Fruit fly (Drosophila melanogaster) whole organism, wandering third instar larva: ENCODE measurements around the gene CG31087.
A peak's percentile ranks its signal among the peaks of the same experiment; 100 is the strongest.

Experiments used
- Abd-B ChIP-seq: fragments of >200 bp; optimal IDR thresholded peaks from 2 replicates; lab custom pipeline; 2017; ENCODE audit warnings: missing biosample characterization, missing genetic modification characterization
- CG32264 ChIP-seq: fragments of 200-800 bp; sonication (Bioruptor generic); optimal IDR thresholded peaks from 2 replicates; lab custom pipeline; 2016; ENCODE audit warnings: missing biosample characterization, missing genetic modification characterization
- CrebA ChIP-seq: fragments of 200-800 bp; sonication (Bioruptor generic); optimal IDR thresholded peaks from 2 replicates; lab custom pipeline; 2016; ENCODE audit warnings: missing biosample characterization, mild to moderate bottlenecking, missing genetic modification characterization, borderline replicate concordance
- Dfd ChIP-seq: fragments of >200 bp; optimal IDR thresholded peaks from 2 replicates; lab custom pipeline; 2017; ENCODE audit warnings: missing biosample characterization, missing genetic modification characterization
- Dif ChIP-seq: fragments of 200-275, 200-300 bp; sonication (Bioruptor generic); optimal IDR thresholded peaks from 2 replicates; lab custom pipeline; 2018; ENCODE audit warnings: missing biosample characterization, missing genetic modification characterization; ENCODE audit not compliant: partially characterized antibody
- GATAd ChIP-seq: sonication (Bioruptor generic); optimal IDR thresholded peaks from 2 replicates; lab custom pipeline; 2016; ENCODE audit warnings: missing biosample characterization, missing genetic modification characterization
- HLH106 ChIP-seq: fragments of 200-800 bp; optimal IDR thresholded peaks from 3 replicates; lab custom pipeline; 2019; ENCODE audit warnings: missing biosample characterization, mild to moderate bottlenecking, missing genetic modification characterization, moderate library complexity
- Hnf4 ChIP-seq: fragments of 200-800 bp; sonication (Bioruptor generic); optimal IDR thresholded peaks from 2 replicates; lab custom pipeline; 2016; ENCODE audit warnings: missing biosample characterization, mild to moderate bottlenecking, missing genetic modification characterization
- Hr78 ChIP-seq: fragments of >200 bp; optimal IDR thresholded peaks from 2 replicates; lab custom pipeline; 2017; ENCODE audit warnings: missing biosample characterization, missing genetic modification characterization
- Hr83 ChIP-seq: fragments of 200-300 bp; sonication (Bioruptor generic); optimal IDR thresholded peaks from 2 replicates; lab custom pipeline; 2016; ENCODE audit warnings: missing biosample characterization, mild to moderate bottlenecking, missing genetic modification characterization, moderate library complexity; ENCODE audit not compliant: poor library complexity, severe bottlenecking
- Jra ChIP-seq: sonication (Bioruptor generic); optimal IDR thresholded peaks from 2 replicates; lab custom pipeline; 2016; ENCODE audit warnings: missing biosample characterization, missing genetic modification characterization
- Mio ChIP-seq: sonication (Bioruptor generic); optimal IDR thresholded peaks from 2 replicates; lab custom pipeline; 2016; ENCODE audit warnings: missing biosample characterization, missing genetic modification characterization
- Myc ChIP-seq: fragments of >200 bp; optimal IDR thresholded peaks from 2 replicates; lab custom pipeline; 2017
- N ChIP-seq: fragments of >200 bp; optimal IDR thresholded peaks from 2 replicates; lab custom pipeline; 2018; ENCODE audit warnings: missing biosample characterization, missing external identifiers, missing genetic modification characterization
- OdsH ChIP-seq: fragments of 200-800 bp; sonication (Bioruptor generic); optimal IDR thresholded peaks from 2 replicates; lab custom pipeline; 2016; ENCODE audit warnings: missing biosample characterization, mild to moderate bottlenecking, missing genetic modification characterization
- Rel ChIP-seq, 2 experiments: fragments of 200-800 bp; sonication (Bioruptor generic) in 1 of 2; optimal IDR thresholded peaks; 2 replicates in 1 of 2; 3 replicates in 1 of 2; lab custom pipeline; 2016 to 2019; ENCODE audit warnings: mild to moderate bottlenecking in 2 of 2, missing biosample characterization in 2 of 2, missing genetic modification characterization in 2 of 2, moderate library complexity in 1 of 2
- Sp1 ChIP-seq: fragments of 200-800 bp; sonication (Bioruptor generic); optimal IDR thresholded peaks from 3 replicates; lab custom pipeline; 2019; ENCODE audit warnings: missing biosample characterization, mild to moderate bottlenecking, missing genetic modification characterization, moderate library complexity
- Vsx2 ChIP-seq: fragments of 200-300, 225-300 bp; sonication (Bioruptor generic); optimal IDR thresholded peaks from 2 replicates; lab custom pipeline; 2018; ENCODE audit warnings: missing biosample characterization, missing genetic modification characterization; ENCODE audit not compliant: partially characterized antibody
- br ChIP-seq: fragments of 200-800 bp; sonication (Bioruptor generic); optimal IDR thresholded peaks from 2 replicates; lab custom pipeline; 2016; ENCODE audit warnings: missing biosample characterization, missing genetic modification characterization
- brk ChIP-seq: fragments of 200-800 bp; sonication (Bioruptor generic); optimal IDR thresholded peaks from 2 replicates; lab custom pipeline; 2016; ENCODE audit warnings: missing biosample characterization, mild to moderate bottlenecking, missing genetic modification characterization
- dl ChIP-seq, 2 experiments: fragments of 175-275, 200-275 bp in 1 of 2; fragments of 200-275 bp in 1 of 2; sonication (Bioruptor generic); optimal IDR thresholded peaks; lab custom pipeline; 2018; ENCODE audit warnings: mild to moderate bottlenecking in 2 of 2, missing biosample characterization in 2 of 2, missing genetic modification characterization in 2 of 2, moderate library complexity in 2 of 2; ENCODE audit not compliant: partially characterized antibody in 2 of 2, insufficient read depth in 1 of 2
- dmrt93B ChIP-seq: fragments of 200-800 bp; sonication (Bioruptor generic); optimal IDR thresholded peaks from 2 replicates; lab custom pipeline; 2018; ENCODE audit warnings: missing biosample characterization, mild to moderate bottlenecking, missing genetic modification characterization
- dsf ChIP-seq: sonication (Bioruptor generic); optimal IDR thresholded peaks from 2 replicates; lab custom pipeline; 2016; ENCODE audit warnings: missing biosample characterization, missing genetic modification characterization, borderline replicate concordance
- ey ChIP-seq: fragments of 200-800 bp; sonication (Bioruptor generic); optimal IDR thresholded peaks from 2 replicates; lab custom pipeline; 2016; ENCODE audit warnings: missing biosample characterization, missing genetic modification characterization
- foxo ChIP-seq, 2 experiments: fragments of 200-800 bp; sonication (Bioruptor generic); optimal IDR thresholded peaks; 2 replicates in 1 of 2; 3 replicates in 1 of 2; lab custom pipeline; 2016 to 2017; ENCODE audit warnings: missing biosample characterization in 2 of 2, missing genetic modification characterization in 2 of 2
- fru ChIP-seq: fragments of 200-800 bp; sonication (Bioruptor generic); optimal IDR thresholded peaks from 3 replicates; lab custom pipeline; 2016; ENCODE audit warnings: missing biosample characterization, mild to moderate bottlenecking, missing genetic modification characterization
- jim ChIP-seq: fragments of 175-275, 200-325 bp; sonication (Bioruptor generic); optimal IDR thresholded peaks from 2 replicates; lab custom pipeline; 2016; ENCODE audit warnings: missing biosample characterization, mild to moderate bottlenecking, missing genetic modification characterization
- lola ChIP-seq: fragments of >200 bp; optimal IDR thresholded peaks from 2 replicates; lab custom pipeline; 2017; ENCODE audit warnings: missing biosample characterization, missing genetic modification characterization
- pan ChIP-seq: fragments of >200 bp; optimal IDR thresholded peaks from 2 replicates; lab custom pipeline; 2017
- psq ChIP-seq: fragments of 200-800 bp; sonication (Bioruptor generic); optimal IDR thresholded peaks from 3 replicates; lab custom pipeline; 2017; ENCODE audit warnings: missing biosample characterization, mild to moderate bottlenecking, missing genetic modification characterization, moderate library complexity
- rgr ChIP-seq: fragments of 200-800 bp; sonication (Bioruptor generic); optimal IDR thresholded peaks from 3 replicates; lab custom pipeline; 2016; ENCODE audit warnings: missing biosample characterization, mild to moderate bottlenecking, missing genetic modification characterization
- sv ChIP-seq: fragments of 200-800 bp; sonication (Bioruptor generic); optimal IDR thresholded peaks from 3 replicates; lab custom pipeline; 2016; ENCODE audit warnings: missing biosample characterization, missing genetic modification characterization
- tai ChIP-seq: sonication (Bioruptor generic); optimal IDR thresholded peaks from 2 replicates; lab custom pipeline; 2016; ENCODE audit warnings: missing biosample characterization, missing genetic modification characterization
- usp ChIP-seq: fragments of >200 bp; optimal IDR thresholded peaks from 2 replicates; lab custom pipeline; 2017; ENCODE audit warnings: missing biosample characterization, missing genetic modification characterization
- woc ChIP-seq: sonication (Bioruptor generic); optimal IDR thresholded peaks from 2 replicates; lab custom pipeline; 2016; ENCODE audit warnings: missing biosample characterization, mild to moderate bottlenecking, missing genetic modification characterization

The CG31087 gene

dm6 chr3R:25279796-25280350 lies 33.8 kb downstream of the CG31087 start, which contains the start of gene CG10514:
CG10514 (minus strand) TSS chr3R:25279846.
- no peak for TF ChIP-seq GATAd (GFP tag; lab: Kevin White, UChicago)
- TF ChIP-seq N (GFP tag; lab: Kevin White, UChicago) = no peak
- peak; percentile 24 for TF ChIP-seq rgr (GFP tag; lab: Kevin White, UChicago)
- peak; percentile 77 for TF ChIP-seq Hr83 (GFP tag; lab: Kevin White, UChicago)
- no peak for TF ChIP-seq HLH106 (tag; lab: Kevin White, UChicago)
- no peak for TF ChIP-seq dsf (GFP tag; lab: Kevin White, UChicago)
- TF ChIP-seq usp (GFP tag; lab: Kevin White, UChicago) = no peak
- no peak for TF ChIP-seq sv (GFP tag; lab: Kevin White, UChicago)
- no peak for TF ChIP-seq Hnf4 (GFP tag; lab: Kevin White, UChicago)
- TF ChIP-seq ey = peak; percentile 4
- no peak for TF ChIP-seq Dif (GFP tag; lab: Kevin White, UChicago)
- no peak for TF ChIP-seq Jra
- TF ChIP-seq Hr78 (GFP tag; lab: Kevin White, UChicago) = no peak
- TF ChIP-seq jim (GFP tag; lab: Kevin White, UChicago) = no peak
- TF ChIP-seq Mio = no peak
- no peak for TF ChIP-seq Vsx2 (GFP tag; lab: Kevin White, UChicago)
- TF ChIP-seq pan (lab: Kevin White, UChicago) = no peak
- peak; percentile 18 for TF ChIP-seq psq (GFP tag; lab: Kevin White, UChicago)
- no peak for TF ChIP-seq brk
- TF ChIP-seq Sp1 = peak; percentile 10
- no peak for TF ChIP-seq CG32264 (GFP tag; lab: Kevin White, UChicago)
- no peak for TF ChIP-seq dl (GFP tag; optimal IDR thresholded peaks at IDR 0.05; lab: Kevin White, UChicago; ENCODE audit: insufficient read depth in 1 of 2, partially characterized antibody in 2 of 2)
- TF ChIP-seq woc = no peak
- TF ChIP-seq Myc (lab: Kevin White, UChicago) = no peak
- peak; percentile 43 for TF ChIP-seq OdsH (GFP tag; lab: Kevin White, UChicago)
- TF ChIP-seq tai = no peak
- TF ChIP-seq foxo (GFP tag; optimal IDR thresholded peaks at IDR 0.05; lab: Kevin White, UChicago) = peak in 1 of 2 experiments; percentile 18
- TF ChIP-seq fru (GFP tag; lab: Kevin White, UChicago) = peak; percentile 13
- no peak for TF ChIP-seq dmrt93B (GFP tag; lab: Kevin White, UChicago)
- TF ChIP-seq br = peak; percentile 36
- TF ChIP-seq, all 38 proteins: peak for 9

- TF ChIP-seq Hr83 (GFP tag; lab: Kevin White, UChicago) (no peak), pan (lab: Kevin White, UChicago) (no peak), Hr78 (GFP tag; lab: Kevin White, UChicago) (no peak), Hnf4 (GFP tag; lab: Kevin White, UChicago) (no peak), ey (no peak), lola (GFP tag; lab: Kevin White, UChicago) (no peak), CG32264 (GFP tag; lab: Kevin White, UChicago) (no peak), Dfd (GFP tag; lab: Kevin White, UChicago) (no peak), sv (GFP tag; lab: Kevin White, UChicago) (no peak), Abd-B (GFP tag; lab: Kevin White, UChicago) (no peak), CrebA (GFP tag; lab: Kevin White, UChicago) (no peak), tai (no peak), dl (GFP tag; optimal IDR thresholded peaks at IDR 0.05; lab: Kevin White, UChicago; ENCODE audit: insufficient read depth in 1 of 2, partially characterized antibody in 2 of 2) (no peak), Jra (no peak), Rel (GFP tag; optimal IDR thresholded peaks at IDR 0.05; lab: Kevin White, UChicago) (no peak), Rel (tag; optimal IDR thresholded peaks at IDR 0.05; lab: Kevin White, UChicago) (no peak), dmrt93B (GFP tag; lab: Kevin White, UChicago) (no peak), GATAd (GFP tag; lab: Kevin White, UChicago) (no peak)
Observed at dm6 chr3R:25277112-25277511, 36.5 kb downstream of the CG31087 start, which contains the start of gene CG10513. CG10513 (minus strand) TSS chr3R:25277212.

DNA sequence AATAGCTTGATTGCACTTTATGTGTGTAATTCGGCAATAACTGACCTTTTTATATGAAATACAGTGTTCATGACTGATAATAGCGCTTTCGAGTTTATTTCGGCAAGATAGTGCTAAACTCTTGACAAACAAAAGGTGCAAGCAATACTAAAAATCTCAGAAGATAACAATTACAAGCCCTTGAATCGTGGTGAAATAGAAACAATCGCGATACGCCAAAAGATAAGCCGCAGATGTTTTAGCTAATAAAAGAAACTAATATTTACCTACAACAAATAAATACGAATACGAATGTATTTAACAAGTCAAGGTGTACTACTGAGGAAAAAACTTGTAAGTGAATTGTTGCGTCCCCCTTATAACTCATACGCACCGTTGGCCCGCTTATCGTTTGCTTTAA lies 38.4 kb downstream of the CG31087 start:
- TF ChIP-seq HLH106 (tag; lab: Kevin White, UChicago) (no peak), Hnf4 (GFP tag; lab: Kevin White, UChicago) (no peak), Dif (GFP tag; lab: Kevin White, UChicago) (no peak), br (no peak), OdsH (GFP tag; lab: Kevin White, UChicago) (no peak)
